Worm (Caenorhabditis elegans): ENCODE results near the gene tofu-1.

DNA sequence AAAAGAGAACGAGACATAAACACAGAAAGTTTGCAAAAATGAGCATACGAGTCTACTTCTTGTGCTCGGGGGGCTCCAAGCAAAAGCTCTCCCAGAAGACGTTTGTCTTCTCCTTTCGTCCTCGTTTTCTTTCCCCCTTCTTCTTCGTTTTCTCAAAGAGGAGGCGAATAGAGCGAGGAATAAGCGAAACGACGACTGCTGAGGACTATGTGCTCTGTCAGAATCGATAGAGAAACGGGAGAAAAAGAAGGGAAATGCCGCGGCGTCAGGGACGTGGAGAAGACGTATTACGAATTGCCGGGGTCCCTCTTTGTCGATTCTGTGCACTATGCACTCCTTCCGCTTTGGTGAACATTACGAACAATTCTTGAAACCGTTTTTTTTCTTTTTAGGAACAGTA, 2.5 kb upstream of the tofu-1 start:
- TF ChIP-seq ztf-23 (GFP tag; IDR thresholded peaks at IDR 0.05) = no peak
- TF ChIP-seq klf-2 (GFP tag; conservative IDR thresholded peaks at IDR 0.05) = no peak
- TF ChIP-seq tab-1 (GFP tag; IDR thresholded peaks at IDR 0.05) = no peak
- no peak for TF ChIP-seq med-1 (GFP tag; optimal IDR thresholded peaks at IDR 0.05; ENCODE audit: insufficient read depth)
- TF ChIP-seq ref-1 (GFP tag; conservative IDR thresholded peaks at IDR 0.05) = no peak
- TF ChIP-seq cog-1 (tag; optimal IDR thresholded peaks at IDR 0.05) = no peak
- no peak for TF ChIP-seq flt-1 (GFP tag; IDR thresholded peaks at IDR 0.05)
- no peak for TF ChIP-seq T22C8.4 (GFP tag; IDR thresholded peaks at IDR 0.05)
- no peak for TF ChIP-seq ztf-29 (GFP tag; IDR thresholded peaks at IDR 0.05)
